Worm (Caenorhabditis elegans) whole organism, late embryonic: ENCODE data around the gene ddl-1.
A peak's percentile ranks its signal among the peaks of the same experiment; 100 is the strongest.

ENCODE experiments used
- F13H6.1 ChIP-seq: sonication (generic microtip); optimal IDR thresholded peaks from 2 replicates; lab custom pipeline; 2016; ENCODE audit warnings: missing genetic modification characterization, missing compliant biosample characterization
- K09A11.1 ChIP-seq: sonication (generic microtip); optimal IDR thresholded peaks from 2 replicates; lab custom pipeline; 2017; ENCODE audit warnings: antibody characterized with exemption, mild to moderate bottlenecking, missing genetic modification characterization, missing compliant biosample characterization; ENCODE audit not compliant: insufficient read depth
- T23F11.4 ChIP-seq: fragments of 200-800 bp; sonication (Bioruptor generic); optimal IDR thresholded peaks from 2 replicates; lab custom pipeline; 2018; ENCODE audit warnings: mild to moderate bottlenecking, missing genetic modification characterization, missing compliant biosample characterization
- Y22D7AL.16 ChIP-seq: sonication (generic microtip); optimal IDR thresholded peaks from 2 replicates; lab custom pipeline; 2016; ENCODE audit warnings: missing genetic modification characterization, missing compliant biosample characterization
- ama-1 ChIP-seq: fragments of 150-350 bp; optimal IDR thresholded peaks from 2 replicates; lab custom pipeline; 2014
- ceh-14 ChIP-seq: sonication (generic microtip); optimal IDR thresholded peaks from 2 replicates; lab custom pipeline; 2016; ENCODE audit warnings: missing genotype, missing genetic modification characterization, missing compliant biosample characterization
- ceh-19 ChIP-seq: fragments of 200-800 bp; sonication (Bioruptor generic); optimal IDR thresholded peaks from 2 replicates; lab custom pipeline; 2018; ENCODE audit warnings: mild to moderate bottlenecking, missing genetic modification characterization, missing compliant biosample characterization
- ceh-2 ChIP-seq: sonication (generic microtip); optimal IDR thresholded peaks from 2 replicates; lab custom pipeline; 2016; ENCODE audit warnings: missing genotype, missing genetic modification characterization, missing compliant biosample characterization
- ceh-22 ChIP-seq: sonication (generic microtip); optimal IDR thresholded peaks from 2 replicates; lab custom pipeline; 2017; ENCODE audit warnings: missing biosample characterization, missing genetic modification characterization
- ceh-30 ChIP-seq: fragments of 150-350 bp; optimal IDR thresholded peaks from 2 replicates; lab custom pipeline; 2014; ENCODE audit warnings: missing biosample characterization, missing genetic modification characterization
- ceh-31 ChIP-seq: sonication (generic microtip); optimal IDR thresholded peaks from 2 replicates; lab custom pipeline; 2016; ENCODE audit warnings: missing genetic modification characterization, missing compliant biosample characterization
- ceh-34 ChIP-seq: sonication (generic microtip); optimal IDR thresholded peaks from 2 replicates; lab custom pipeline; 2016; ENCODE audit warnings: mild to moderate bottlenecking, missing genetic modification characterization, missing compliant biosample characterization
- ceh-45 ChIP-seq: fragments of 200-800 bp; sonication (Bioruptor generic); IDR thresholded peaks from 2 replicates; pipeline ENCODE4 v1.3.6; 2022; ENCODE audit warnings: missing genetic modification reagents, missing genetic modification characterization, missing compliant biosample characterization
- ceh-48 ChIP-seq: sonication (generic microtip); optimal IDR thresholded peaks from 2 replicates; lab custom pipeline; 2016; ENCODE audit warnings: missing genetic modification characterization, inconsistent platforms, missing compliant biosample characterization
- ceh-9 ChIP-seq: sonication (generic microtip); optimal IDR thresholded peaks from 2 replicates; lab custom pipeline; 2016; ENCODE audit warnings: mild to moderate bottlenecking, missing genetic modification characterization, inconsistent platforms, missing compliant biosample characterization
- che-1 ChIP-seq: sonication (generic microtip); optimal IDR thresholded peaks from 2 replicates; lab custom pipeline; 2016; ENCODE audit warnings: mild to moderate bottlenecking, missing genetic modification characterization, missing compliant biosample characterization
- elt-2 ChIP-seq: sonication (generic microtip); optimal IDR thresholded peaks from 2 replicates; lab custom pipeline; 2016; ENCODE audit warnings: missing genetic modification reagents, missing genetic modification characterization, missing compliant biosample characterization
- ets-4 ChIP-seq: sonication (generic microtip); optimal IDR thresholded peaks from 2 replicates; lab custom pipeline; 2016; ENCODE audit warnings: missing genetic modification characterization, missing compliant biosample characterization
- eyg-1 ChIP-seq: sonication (generic microtip); optimal IDR thresholded peaks from 2 replicates; lab custom pipeline; 2016; ENCODE audit warnings: missing genotype, missing genetic modification characterization, missing compliant biosample characterization
- fax-1 ChIP-seq: sonication (generic microtip); optimal IDR thresholded peaks from 2 replicates; lab custom pipeline; 2016; ENCODE audit warnings: missing genotype, missing genetic modification characterization, missing compliant biosample characterization
- fkh-10 ChIP-seq: fragments of 150-350 bp; optimal IDR thresholded peaks from 2 replicates; lab custom pipeline; 2014; ENCODE audit warnings: missing biosample characterization, missing genetic modification reagents, missing genetic modification characterization
- fkh-6 ChIP-seq: sonication (generic microtip); optimal IDR thresholded peaks from 2 replicates; lab custom pipeline; 2016; ENCODE audit warnings: missing genetic modification characterization, missing compliant biosample characterization
- hlh-15 ChIP-seq: sonication (generic microtip); optimal IDR thresholded peaks from 2 replicates; lab custom pipeline; 2016; ENCODE audit warnings: missing genetic modification characterization, missing compliant biosample characterization
- hlh-6 ChIP-seq: sonication (generic microtip); optimal IDR thresholded peaks from 2 replicates; lab custom pipeline; 2016; ENCODE audit warnings: missing genotype, missing genetic modification characterization, missing compliant biosample characterization
- hlh-8 ChIP-seq: sonication (generic microtip); optimal IDR thresholded peaks from 2 replicates; lab custom pipeline; 2016; ENCODE audit warnings: missing genotype, missing genetic modification characterization, missing compliant biosample characterization
- madf-2 ChIP-seq: sonication (generic microtip); optimal IDR thresholded peaks from 2 replicates; lab custom pipeline; 2017; ENCODE audit warnings: missing genetic modification characterization, missing compliant biosample characterization
- nhr-11 ChIP-seq: fragments of 150-350 bp; optimal IDR thresholded peaks from 2 replicates; lab custom pipeline; 2014; ENCODE audit warnings: missing biosample characterization, missing genetic modification characterization
- nhr-232 ChIP-seq: sonication (generic microtip); optimal IDR thresholded peaks from 2 replicates; lab custom pipeline; 2016; ENCODE audit warnings: missing genetic modification characterization, missing compliant biosample characterization
- odd-2 ChIP-seq: sonication (generic microtip); optimal IDR thresholded peaks from 2 replicates; lab custom pipeline; 2017; ENCODE audit warnings: antibody characterized with exemption, mild to moderate bottlenecking, missing genetic modification characterization, missing compliant biosample characterization
- pha-4 ChIP-seq: fragments of 150-350 bp; optimal IDR thresholded peaks from 2 replicates; lab custom pipeline; 2018; ENCODE audit warnings: missing biosample characterization, missing genetic modification reagents, missing genetic modification characterization
- pqm-1 ChIP-seq: sonication (generic microtip); optimal IDR thresholded peaks from 2 replicates; lab custom pipeline; 2016; ENCODE audit warnings: missing genetic modification characterization, missing compliant biosample characterization
- sdc-2 ChIP-seq: sonication (generic microtip); optimal IDR thresholded peaks from 2 replicates; lab custom pipeline; 2016; ENCODE audit warnings: missing genotype, missing genetic modification characterization, missing compliant biosample characterization
- syd-9 ChIP-seq: sonication (generic microtip); optimal IDR thresholded peaks from 2 replicates; lab custom pipeline; 2016; ENCODE audit warnings: mild to moderate bottlenecking, missing genetic modification characterization, moderate library complexity, missing compliant biosample characterization
- tbx-7 ChIP-seq: sonication (generic microtip); optimal IDR thresholded peaks from 2 replicates; lab custom pipeline; 2016; ENCODE audit warnings: missing genotype, missing genetic modification characterization, missing compliant biosample characterization
- unc-42 ChIP-seq: sonication (generic microtip); optimal IDR thresholded peaks from 2 replicates; lab custom pipeline; 2016; ENCODE audit warnings: missing genotype, missing genetic modification characterization, missing compliant biosample characterization
- unc-55 ChIP-seq: sonication (generic microtip); optimal IDR thresholded peaks from 2 replicates; lab custom pipeline; 2017; ENCODE audit warnings: missing biosample characterization, missing genetic modification reagents, missing genetic modification characterization
- unc-86 ChIP-seq: sonication (generic microtip); optimal IDR thresholded peaks from 2 replicates; lab custom pipeline; 2016; ENCODE audit warnings: missing genetic modification characterization, missing compliant biosample characterization
- ztf-16 ChIP-seq: sonication (generic microtip); optimal IDR thresholded peaks from 2 replicates; lab custom pipeline; 2017; ENCODE audit warnings: missing genetic modification characterization, missing compliant biosample characterization

Gene ddl-1

DNA sequence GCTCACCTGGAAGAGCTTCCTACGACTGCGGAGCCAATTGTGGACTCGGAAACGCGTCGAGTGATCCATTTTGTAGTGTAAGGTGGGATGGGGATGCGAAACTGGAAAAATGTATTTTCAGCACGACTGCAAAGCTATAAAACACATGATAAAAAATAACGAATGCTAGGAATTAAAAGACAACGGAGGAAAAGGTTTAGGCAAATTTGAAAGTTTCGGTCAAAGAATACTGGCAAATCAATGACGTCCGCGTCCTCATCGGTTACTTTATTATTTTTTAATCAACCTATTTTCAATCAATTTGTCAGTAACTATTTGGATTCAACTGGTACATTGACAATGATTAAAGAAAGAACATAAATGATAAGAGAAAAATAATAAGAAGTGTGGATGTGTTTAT lies 40.4 kb downstream of the ddl-1 start, which contains the start of gene C17G10.7 (continued):
- no peak for TF ChIP-seq ceh-45 (GFP tag; lab: Robert Waterston, UW)

DNA sequence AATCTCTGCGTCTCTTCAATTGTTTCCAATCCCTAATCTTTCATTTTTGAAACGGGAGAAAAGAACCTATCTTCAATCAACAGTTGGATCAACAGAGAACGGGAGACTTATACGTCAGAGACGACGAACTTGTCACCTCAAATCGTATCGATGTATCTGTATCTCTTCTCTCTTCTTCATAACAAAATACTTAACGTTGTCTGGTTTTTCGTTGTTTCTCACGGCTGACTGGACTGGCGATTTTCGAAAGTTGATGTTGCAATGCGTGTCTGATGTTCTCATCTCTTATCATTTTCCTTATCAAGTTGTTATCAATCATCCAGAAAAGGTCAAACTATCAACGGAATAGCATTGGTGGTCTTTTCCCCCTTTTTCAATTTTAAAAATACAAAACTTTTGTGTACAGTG lies 42.6 kb downstream of the ddl-1 start:
- TF ChIP-seq madf-2 (no peak), fax-1 (tag; lab: Kevin White, UChicago) (no peak), unc-55 (GFP tag; lab: Kevin White, UChicago) (peak; percentile 39), unc-42 (tag; lab: Kevin White, UChicago) (no peak), fkh-10 (GFP tag; lab: Kevin White, UChicago) (no peak), ama-1 (no peak), ets-4 (tag; lab: Kevin White, UChicago) (no peak), elt-2 (tag; lab: Kevin White, UChicago) (peak; percentile 99), Y22D7AL.16 (tag; lab: Kevin White, UChicago) (no peak), K09A11.1 (tag; lab: Kevin White, UChicago) (no peak), fkh-6 (tag; lab: Kevin White, UChicago) (no peak), ceh-19 (GFP tag; lab: Kevin White, UChicago) (no peak)

DNA sequence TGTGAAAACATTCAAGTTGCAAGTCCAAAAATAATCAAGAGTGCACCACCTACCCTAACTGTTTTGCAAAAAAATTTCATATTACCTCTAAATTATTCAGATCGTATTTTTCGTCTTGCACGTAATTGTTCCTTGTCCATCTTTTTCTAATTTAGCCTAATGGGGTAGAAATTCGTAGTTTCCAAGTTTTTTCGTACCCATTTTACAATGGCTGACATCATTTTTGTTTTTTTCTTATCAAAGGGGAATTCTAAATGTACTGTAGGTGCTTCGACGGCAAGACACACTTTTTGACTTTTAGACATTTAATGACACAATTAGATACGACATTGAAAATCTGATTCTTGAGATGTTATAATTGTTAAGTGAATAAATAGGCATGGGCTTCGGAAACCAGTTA lies 43.7 kb downstream of the ddl-1 start:
- TF ChIP-seq sdc-2 (tag; lab: Kevin White, UChicago) (no peak), elt-2 (tag; lab: Kevin White, UChicago) (no peak), pha-4 (no peak), hlh-15 (tag; lab: Kevin White, UChicago) (no peak), ceh-48 (no peak), syd-9 (no peak), ceh-31 (tag; lab: Kevin White, UChicago) (no peak), ztf-16 (no peak), hlh-6 (tag; lab: Kevin White, UChicago) (no peak), odd-2 (no peak), ceh-14 (tag; lab: Kevin White, UChicago) (no peak), unc-86 (tag; lab: Kevin White, UChicago) (no peak), nhr-232 (tag; lab: Kevin White, UChicago) (no peak), ceh-30 (tag; lab: Kevin White, UChicago) (no peak), Y22D7AL.16 (tag; lab: Kevin White, UChicago) (no peak), F13H6.1 (tag; lab: Kevin White, UChicago) (no peak), ceh-9 (tag; lab: Kevin White, UChicago) (no peak), pqm-1 (tag; lab: Kevin White, UChicago) (no peak), T23F11.4 (GFP tag; lab: Kevin White, UChicago) (no peak), nhr-11 (tag; lab: Kevin White, UChicago) (no peak)

DNA sequence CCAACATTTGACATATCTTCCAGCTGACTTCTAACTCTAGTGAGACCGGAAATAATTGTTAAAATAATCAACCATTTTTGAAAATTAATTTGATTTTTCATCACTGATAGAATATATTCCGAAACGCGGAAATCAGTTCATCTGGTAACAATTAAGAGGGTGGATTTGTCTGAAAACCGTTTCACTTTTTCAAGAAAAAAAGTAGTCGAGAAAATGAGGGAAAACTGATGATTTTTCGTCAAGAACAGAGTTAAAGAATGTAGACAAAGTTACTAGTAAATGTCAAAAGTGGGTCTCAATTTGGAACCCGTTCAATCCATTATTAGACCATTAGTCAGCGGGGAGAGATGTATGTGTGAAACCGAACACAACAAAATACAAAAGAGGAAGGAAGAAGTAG lies 45.0 kb downstream of the ddl-1 start, which contains the start of gene C17G10.6:
Gene C17G10.6 (minus strand): TSS at position 101 of the 400 bp plus-strand sequence.
- TF ChIP-seq ceh-34 (no peak), che-1 (no peak), ceh-45 (GFP tag; lab: Robert Waterston, UW) (no peak), eyg-1 (tag; lab: Kevin White, UChicago) (no peak), ceh-31 (tag; lab: Kevin White, UChicago) (no peak), hlh-8 (tag; lab: Kevin White, UChicago) (no peak), pha-4 (no peak), elt-2 (tag; lab: Kevin White, UChicago) (no peak), ets-4 (tag; lab: Kevin White, UChicago) (no peak), tbx-7 (tag; lab: Kevin White, UChicago) (no peak), ceh-22 (no peak), ceh-2 (tag; lab: Kevin White, UChicago) (no peak)
